Fruit fly (Drosophila melanogaster) Kc167 (cell line): Measurements from ENCODE around the gene Drs.
A peak's percentile ranks its signal among the peaks of the same experiment; 100 is the strongest.

Source experiments
- Myc ChIP-seq: fragments of >200 bp; optimal IDR thresholded peaks from 2 replicates; lab custom pipeline; 2017; ENCODE audit warnings: missing external identifiers
- Sin3A ChIP-seq: fragments of >200 bp; optimal IDR thresholded peaks from 2 replicates; lab custom pipeline; 2018; ENCODE audit warnings: missing external identifiers
- h ChIP-seq: fragments of >200 bp; optimal IDR thresholded peaks from 3 replicates; lab custom pipeline; 2018; ENCODE audit warnings: missing external identifiers
- insv ChIP-seq: fragments of >200 bp; optimal IDR thresholded peaks from 3 replicates; lab custom pipeline; 2018; ENCODE audit warnings: missing external identifiers
- psq ChIP-seq: fragments of >200 bp; optimal IDR thresholded peaks from 2 replicates; lab custom pipeline; 2017; ENCODE audit warnings: missing external identifiers
- ttk ChIP-seq: sonication (Bioruptor generic); optimal IDR thresholded peaks from 2 replicates; lab custom pipeline; 2017; ENCODE audit warnings: missing external identifiers

Gene Drs

DNA sequence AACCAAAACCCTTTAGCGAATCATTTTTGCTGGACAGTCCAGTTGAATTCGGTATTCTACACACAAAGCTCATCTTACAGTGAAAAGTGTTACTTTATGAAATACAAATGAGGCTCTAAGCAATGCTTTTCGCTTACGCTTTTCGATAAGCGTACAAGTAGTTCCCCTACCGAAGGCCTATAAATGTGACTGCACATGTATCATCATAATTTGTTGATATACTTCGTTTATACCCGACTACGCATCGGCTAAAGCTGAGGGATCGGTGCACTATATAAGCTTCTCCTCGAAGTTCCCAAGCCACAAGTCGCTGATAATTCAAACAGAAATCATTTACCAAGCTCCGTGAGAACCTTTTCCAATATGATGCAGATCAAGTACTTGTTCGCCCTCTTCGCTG, at the start of gene Drs:
Gene Drs (plus strand): TSS at position 301 of the 400 bp plus-strand sequence.
- TF ChIP-seq h (no peak), Myc (lab: Kevin White, UChicago) (no peak), insv (lab: Kevin White, UChicago) (no peak), Sin3A (lab: Kevin White, UChicago) (no peak), psq (lab: Kevin White, UChicago) (no peak), ttk (lab: Kevin White, UChicago) (no peak)

DNA sequence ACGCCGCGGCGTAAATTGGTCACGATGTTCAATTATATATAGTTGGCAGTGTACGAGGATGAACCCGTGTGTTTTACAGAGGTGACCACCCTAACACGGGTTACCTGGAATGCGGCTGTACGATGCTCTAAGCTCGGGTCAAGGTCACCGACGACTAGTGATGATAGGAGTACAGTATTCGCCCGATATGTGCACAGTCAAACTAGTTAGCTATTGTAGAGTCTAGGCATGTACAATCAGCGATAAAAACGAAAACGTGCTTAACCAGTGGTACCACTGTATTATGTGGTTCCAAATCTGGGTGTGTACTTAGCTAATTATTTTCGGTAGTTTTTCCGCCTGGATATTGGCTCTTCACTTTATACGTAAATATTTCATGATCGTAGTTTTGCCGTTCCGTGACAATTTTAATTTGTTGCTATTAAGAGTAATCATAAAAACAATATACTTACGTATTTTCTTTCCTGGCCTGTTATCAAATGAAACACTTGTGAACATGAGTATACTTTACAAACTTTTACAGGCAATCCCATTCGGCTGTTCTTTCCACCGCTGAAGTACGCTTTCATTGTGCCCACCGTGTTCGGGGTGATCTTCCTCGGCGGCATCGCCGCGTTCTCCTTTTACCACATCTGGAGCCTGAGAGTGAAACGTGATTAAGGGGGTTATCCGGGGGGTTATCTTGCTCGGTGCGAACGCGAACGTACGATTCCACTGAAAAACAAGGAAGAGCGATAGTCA, 49.2 kb upstream of the Drs start:
- TF ChIP-seq Sin3A (lab: Kevin White, UChicago) (no peak), psq (lab: Kevin White, UChicago) (no peak), Myc (lab: Kevin White, UChicago) (no peak), h (no peak), ttk (lab: Kevin White, UChicago) (no peak), insv (lab: Kevin White, UChicago) (no peak)

DNA sequence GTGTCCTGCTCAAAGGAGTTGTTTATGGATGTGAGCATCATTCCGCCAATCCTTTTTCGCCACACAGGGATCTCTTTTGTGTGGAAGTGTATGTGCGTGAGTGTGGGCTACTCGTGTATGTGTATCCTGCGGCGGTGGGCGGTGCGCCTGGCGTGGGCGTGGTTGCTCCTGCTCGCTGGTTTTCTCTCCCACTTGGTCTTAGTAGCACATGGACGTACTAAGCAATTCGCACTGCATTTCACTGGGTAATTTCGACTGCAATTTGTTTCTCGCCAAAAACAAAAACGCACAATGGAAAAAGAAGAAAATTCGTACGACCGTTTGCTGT, 43.8 kb upstream of the Drs start:
- TF ChIP-seq psq (lab: Kevin White, UChicago), result no peak

DNA sequence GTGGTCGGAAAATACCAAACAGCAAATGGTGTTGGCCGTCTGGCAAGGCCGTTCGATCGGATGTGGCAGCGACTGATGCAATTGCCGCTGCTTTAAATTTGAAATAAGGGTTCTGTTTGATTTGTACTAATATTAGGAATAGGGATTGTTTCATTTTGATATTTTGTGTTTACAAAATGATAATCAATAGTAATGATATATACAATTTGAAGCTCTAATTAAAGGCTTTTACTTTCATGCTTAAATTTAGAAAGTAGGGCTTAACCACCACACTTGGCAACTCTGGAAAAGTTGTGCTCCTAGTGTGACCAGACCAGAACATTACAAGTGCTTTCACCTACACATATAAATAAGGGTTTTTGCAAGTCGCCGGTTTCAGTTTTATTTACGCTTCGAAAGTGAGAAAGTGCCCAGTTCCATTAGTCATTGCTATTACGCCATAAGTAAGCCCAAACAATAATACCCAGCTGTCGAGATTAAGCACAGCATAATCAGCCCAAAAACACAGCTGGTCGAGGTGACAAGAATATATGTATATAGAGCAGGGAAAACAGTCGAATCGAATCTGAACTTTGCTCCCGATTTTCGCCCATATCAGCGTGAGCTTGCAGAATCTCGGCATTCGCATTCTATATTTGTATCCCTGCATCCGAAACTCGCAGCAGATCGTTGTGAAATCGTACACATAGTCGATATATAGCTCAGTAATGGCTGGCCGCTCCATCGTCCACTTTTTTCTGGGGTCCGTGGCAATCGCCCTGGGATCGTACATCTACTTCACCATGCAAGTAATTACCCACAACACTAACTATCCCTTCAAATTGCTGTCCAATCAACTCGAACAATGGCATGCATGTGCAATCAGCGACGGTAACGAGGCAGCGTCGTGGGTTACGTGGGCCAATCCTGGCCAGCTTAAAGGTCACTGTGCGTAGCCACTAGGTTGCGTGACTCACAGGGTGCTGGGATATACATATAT, 43.1 kb upstream of the Drs start, which contains the start of gene Gtpx:
Gene Gtpx (plus strand): TSS at position 341 of the 979 bp plus-strand sequence.
- TF ChIP-seq h (peak; percentile 57), Myc (lab: Kevin White, UChicago) (no peak)

DNA sequence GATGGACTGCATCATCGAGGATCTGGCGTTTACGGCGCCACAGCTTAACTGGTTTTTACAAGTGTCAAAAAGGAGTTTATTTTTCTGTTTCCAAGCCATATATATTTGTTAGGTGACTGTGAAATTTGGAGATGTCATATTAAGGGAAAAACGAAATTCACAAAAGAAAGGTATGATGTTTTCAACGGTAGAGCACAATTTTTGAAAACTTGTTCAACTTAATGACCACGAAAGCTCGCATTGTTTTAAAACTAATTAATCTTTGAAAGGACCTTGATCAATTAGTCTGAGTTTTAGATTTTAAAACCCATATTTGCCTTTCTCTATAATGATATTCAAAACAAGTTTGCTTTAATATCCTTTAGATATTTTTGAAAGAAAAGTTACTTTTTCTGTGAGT, 40.6 kb upstream of the Drs start, which contains the start of gene Strip:
Gene Strip (minus strand): TSS at position 101 of the 400 bp plus-strand sequence.
- no peak for TF ChIP-seq psq (lab: Kevin White, UChicago)
- TF ChIP-seq h, result no peak
- no peak for TF ChIP-seq ttk (lab: Kevin White, UChicago)

DNA sequence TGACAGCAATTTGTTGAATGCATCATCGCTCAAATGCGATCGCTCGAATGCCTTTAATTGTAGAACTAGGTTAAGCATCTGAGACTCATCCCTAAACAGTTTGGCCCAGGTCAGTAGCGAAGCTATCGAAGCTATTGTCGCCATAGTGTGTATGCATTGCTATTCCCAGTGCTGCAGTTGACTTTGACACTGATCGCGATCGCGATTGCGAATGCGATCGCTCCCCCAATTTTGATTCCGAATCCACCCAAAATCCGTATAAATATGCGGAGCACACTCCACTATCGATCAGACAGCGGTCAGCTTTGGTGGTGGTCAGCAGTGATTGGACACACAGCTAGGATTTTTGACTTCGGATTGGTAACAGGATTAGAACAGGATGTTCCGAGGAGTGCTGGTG, 39.6 kb upstream of the Drs start, which contains the start of gene CG14961:
Gene CG14961 (plus strand): TSS at position 301 of the 400 bp plus-strand sequence.
- no peak for TF ChIP-seq ttk (lab: Kevin White, UChicago)
- TF ChIP-seq Myc (lab: Kevin White, UChicago), result no peak
- TF ChIP-seq insv (lab: Kevin White, UChicago), result no peak
- TF ChIP-seq Sin3A (lab: Kevin White, UChicago), result no peak
- no peak for TF ChIP-seq h
- no peak for TF ChIP-seq psq (lab: Kevin White, UChicago)

DNA sequence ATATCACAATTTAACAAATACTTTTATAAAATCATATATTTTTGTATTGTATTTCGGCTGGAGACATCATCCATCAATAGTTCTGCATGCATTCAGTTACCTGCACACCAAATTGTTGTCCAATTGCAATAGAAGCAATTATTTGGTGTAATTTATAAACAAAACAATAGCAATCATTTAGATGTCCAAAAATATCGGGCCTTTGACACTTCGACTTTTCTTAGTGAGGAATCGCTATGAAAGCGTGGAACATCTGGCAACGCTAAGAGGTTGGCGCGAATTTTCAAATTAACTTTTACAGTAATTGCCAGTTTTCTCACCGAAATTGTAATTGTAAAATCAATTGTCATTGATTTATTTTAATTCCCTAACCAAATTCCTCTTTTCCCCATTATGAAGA, 34.6 kb upstream of the Drs start, which contains the start of gene CG14969:
Gene CG14969 (minus strand): TSS at position 195 of the 400 bp plus-strand sequence.
- no peak for TF ChIP-seq psq (lab: Kevin White, UChicago)
- TF ChIP-seq ttk (lab: Kevin White, UChicago), result no peak
- no peak for TF ChIP-seq Sin3A (lab: Kevin White, UChicago)
- TF ChIP-seq Myc (lab: Kevin White, UChicago), result no peak
- no peak for TF ChIP-seq h
- no peak for TF ChIP-seq insv (lab: Kevin White, UChicago)

DNA sequence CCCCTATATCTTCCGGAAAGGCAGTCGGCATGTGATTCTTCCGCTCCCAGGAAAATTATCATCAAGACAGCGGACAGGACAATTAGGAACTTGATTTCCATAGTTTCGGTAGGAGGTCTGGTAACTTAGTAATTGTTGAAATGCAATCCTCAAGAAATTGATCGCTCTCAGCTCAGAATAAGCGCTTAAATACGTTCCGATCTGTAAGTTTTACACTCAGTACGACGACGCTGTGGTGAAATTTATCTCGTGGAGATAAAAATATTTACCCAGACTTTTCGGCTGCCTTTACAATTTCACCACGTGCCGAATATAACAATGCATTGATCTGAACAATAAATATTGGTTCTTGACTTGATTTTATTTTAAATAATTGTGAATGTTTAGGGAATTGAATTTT, 33.7 kb upstream of the Drs start, which contains the start of gene Drsl1:
Gene Drsl1 (minus strand): TSS at position 101 of the 400 bp plus-strand sequence.
- no peak for TF ChIP-seq h
- TF ChIP-seq Myc (lab: Kevin White, UChicago), result no peak
- no peak for TF ChIP-seq ttk (lab: Kevin White, UChicago)
- no peak for TF ChIP-seq psq (lab: Kevin White, UChicago)
- no peak for TF ChIP-seq insv (lab: Kevin White, UChicago)
- TF ChIP-seq Sin3A (lab: Kevin White, UChicago), result no peak

DNA sequence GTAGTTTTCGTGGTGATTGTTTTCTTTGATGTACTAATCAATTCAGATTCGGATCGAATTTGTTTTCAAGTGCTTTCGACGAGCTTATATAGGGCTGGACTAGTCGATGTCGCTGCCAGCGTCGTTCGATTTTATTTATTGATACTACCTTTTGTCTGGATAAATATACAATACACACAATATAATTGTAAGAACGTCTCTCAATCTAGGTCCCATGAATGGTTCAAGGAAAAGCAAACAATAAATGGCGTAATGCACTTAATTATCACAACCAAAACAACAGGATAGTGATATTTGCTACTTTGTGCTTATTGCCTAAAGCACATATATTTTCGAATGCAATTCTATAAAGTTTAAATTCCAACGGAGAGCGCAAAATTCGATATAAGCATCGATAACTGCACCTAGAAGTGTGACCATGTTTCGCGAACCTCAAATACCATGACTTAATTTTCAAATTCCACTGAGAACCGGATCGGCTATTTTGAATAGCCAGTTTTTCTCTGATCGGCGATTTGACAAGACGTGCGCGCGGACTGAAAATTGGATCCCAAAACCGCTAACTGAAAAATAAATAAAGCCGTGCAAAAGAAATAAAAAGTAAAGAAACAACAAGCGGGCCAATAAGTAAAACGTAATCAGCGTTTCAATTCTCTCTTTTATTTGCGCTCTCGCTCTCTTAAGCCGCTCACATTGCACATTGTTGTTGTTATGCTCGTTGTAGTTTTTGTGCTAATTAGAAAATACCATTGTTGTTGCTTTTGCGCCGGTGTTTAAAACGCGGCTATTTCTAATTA, 32.8 kb upstream of the Drs start, which contains the start of the genes Drsl6 and kst:
Gene Drsl6 (minus strand): TSS at position 51 of the 797 bp plus-strand sequence.
Gene kst (plus strand): TSS at position 493 of the 797 bp plus-strand sequence.
- no peak for TF ChIP-seq psq (lab: Kevin White, UChicago)
- no peak for TF ChIP-seq insv (lab: Kevin White, UChicago)
- TF ChIP-seq ttk (lab: Kevin White, UChicago), result no peak
- TF ChIP-seq Myc (lab: Kevin White, UChicago), result no peak
- TF ChIP-seq h, result no peak
- no peak for TF ChIP-seq Sin3A (lab: Kevin White, UChicago)

DNA sequence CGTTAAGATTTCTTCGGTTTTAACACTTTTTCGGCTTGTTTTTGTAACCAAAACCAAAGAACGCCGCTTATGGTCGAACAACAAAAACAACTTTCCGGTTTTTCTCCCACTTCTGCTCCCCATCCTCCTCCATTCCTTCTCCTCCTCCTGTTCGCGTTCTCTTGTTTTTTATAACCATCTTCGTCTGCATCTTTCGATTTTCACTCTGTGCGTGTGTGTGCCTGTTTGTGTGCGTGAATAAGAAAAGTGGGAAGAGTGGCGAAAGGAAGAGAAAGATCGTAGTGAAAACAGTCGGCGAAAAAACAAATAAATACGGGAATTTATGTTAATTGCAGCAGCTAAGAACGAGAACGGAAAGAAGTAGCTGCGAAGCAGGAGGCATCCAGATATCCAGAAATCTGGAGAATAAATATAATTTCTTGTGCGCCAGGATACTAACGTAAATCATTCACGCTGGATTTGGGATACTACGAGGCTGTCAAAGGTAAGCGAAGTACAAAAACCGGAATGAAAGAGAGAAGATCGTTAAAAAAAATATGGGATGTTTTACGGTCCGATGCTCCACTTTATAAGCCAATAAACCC, 31.9 kb upstream of the Drs start:
- no peak for TF ChIP-seq Myc (lab: Kevin White, UChicago)
- no peak for TF ChIP-seq insv (lab: Kevin White, UChicago)
- TF ChIP-seq Sin3A (lab: Kevin White, UChicago), result no peak
- TF ChIP-seq psq (lab: Kevin White, UChicago), result no peak
- no peak for TF ChIP-seq ttk (lab: Kevin White, UChicago)
- TF ChIP-seq h, result no peak
